Fruit fly (Drosophila melanogaster): ENCODE data around the gene CG3386.

Gene CG3386

DNA sequence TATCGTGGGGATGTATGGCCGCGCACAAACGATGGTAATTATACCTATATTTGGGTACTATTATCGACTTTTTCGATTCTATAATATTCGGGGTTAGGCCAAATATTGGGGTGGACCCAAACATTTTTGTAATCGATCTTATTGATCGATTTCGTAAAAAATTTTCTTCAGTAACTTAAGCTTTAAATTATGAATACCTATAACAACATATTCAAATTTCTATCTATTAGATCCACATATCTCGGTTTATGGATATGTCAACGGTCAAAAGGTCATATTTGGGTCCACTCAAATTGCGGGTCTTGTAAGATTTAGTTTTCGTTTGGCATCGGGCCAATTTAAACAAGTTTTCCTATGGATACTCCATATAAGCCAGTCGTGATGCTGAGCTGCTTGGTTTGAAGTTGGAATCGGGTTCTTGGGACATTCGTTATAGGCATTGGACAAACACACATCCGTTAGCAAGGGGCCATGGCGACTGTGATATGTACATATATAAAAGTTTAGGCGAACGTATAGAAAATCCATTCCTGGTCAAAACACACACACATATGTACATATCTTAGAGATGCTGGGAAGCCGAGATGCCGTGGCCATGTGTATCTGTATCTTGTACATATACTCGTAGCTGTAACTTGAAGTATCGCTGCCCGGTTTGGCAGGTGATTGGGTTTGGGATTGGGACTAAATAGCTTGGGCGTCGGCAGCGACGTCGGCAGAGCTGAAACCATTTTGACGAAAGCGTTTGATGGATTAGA is 18.1 kb upstream of the CG3386 start (continued):
- TF ChIP-seq CG10979 (tag; optimal IDR thresholded peaks at IDR 0.05) (peak; percentile 59), CG16813 (GFP tag; IDR thresholded peaks at IDR 0.05; ENCODE audit: partially characterized antibody) (no peak), Tbp (GFP tag; optimal IDR thresholded peaks at IDR 0.05) (no peak), CG6791 (GFP tag; IDR thresholded peaks at IDR 0.05; ENCODE audit: partially characterized antibody) (0 out of 3 replicates have a peak, but pooled peaks have one; percentile 16), twi (tag; optimal IDR thresholded peaks at IDR 0.05) (no peak), ci (GFP tag; IDR thresholded peaks at IDR 0.05) (peak; percentile 60; the same call in 2 of the 3 replicates), scrt (GFP tag; optimal IDR thresholded peaks at IDR 0.05) (peak; percentile 61), CG2202 (tag; optimal IDR thresholded peaks at IDR 0.05) (peak; percentile 35), CG1603 (tag; optimal IDR thresholded peaks at IDR 0.05) (peak; percentile 47), CG9727 (GFP tag; optimal IDR thresholded peaks at IDR 0.05) (no peak), ATbp (GFP tag; optimal IDR thresholded peaks at IDR 0.05) (peak; percentile 65), gsb-n (tag; optimal IDR thresholded peaks at IDR 0.05) (peak; percentile 34), stwl (tag; optimal IDR thresholded peaks at IDR 0.05) (no peak), Myb (GFP tag; optimal IDR thresholded peaks at IDR 0.05) (no peak), CG6813 (GFP tag; optimal IDR thresholded peaks at IDR 0.05) (peak; percentile 21), CG30020 (tag; optimal IDR thresholded peaks at IDR 0.05) (no peak), CG17328 (GFP tag; IDR thresholded peaks at IDR 0.05) (peak; percentile 57; the same call in 1 of the 2 replicates), CG6175 (GFP tag; IDR thresholded peaks at IDR 0.05) (no peak), kni (GFP tag; optimal IDR thresholded peaks at IDR 0.05) (no peak), CG18764 (GFP tag; optimal IDR thresholded peaks at IDR 0.05) (peak; percentile 52), hbn (GFP tag; IDR thresholded peaks at IDR 0.05; ENCODE audit: partially characterized antibody) (no peak), CG3163 (GFP tag; optimal IDR thresholded peaks at IDR 0.05) (no peak), CG17612 (GFP tag; IDR thresholded peaks at IDR 0.05) (no peak), wor (GFP tag; IDR thresholded peaks at IDR 0.05) (no peak), tna (GFP tag; IDR thresholded peaks at IDR 0.05; ENCODE audit: partially characterized antibody) (no peak), pan (optimal IDR thresholded peaks at IDR 0.05) (no peak), pan (GFP tag; optimal IDR thresholded peaks at IDR 0.05 in 1 of 2, IDR thresholded peaks at IDR 0.05 in 1 of 2) (peak in 1 of 2 experiments; percentile 53), BtbVII (GFP tag; optimal IDR thresholded peaks at IDR 0.05) (peak; percentile 71), CG8924 (tag; optimal IDR thresholded peaks at IDR 0.05) (peak; percentile 69), Sox100B (GFP tag; optimal IDR thresholded peaks at IDR 0.05) (peak; percentile 63), Awh (GFP tag; IDR thresholded peaks at IDR 0.05) (peak; percentile 43; the same call in 1 of the 2 replicates), Nf-YC (tag; optimal IDR thresholded peaks at IDR 0.05) (peak; percentile 48), bbx (GFP tag; IDR thresholded peaks at IDR 0.05; ENCODE audit: partially characterized antibody) (no peak), MBD-R2 (GFP tag; IDR thresholded peaks at IDR 0.05) (peak; percentile 9; the same call in 1 of the 2 replicates), pb (GFP tag; optimal IDR thresholded peaks at IDR 0.05) (no peak), CG32767 (GFP tag; IDR thresholded peaks at IDR 0.05) (no peak), ssp (GFP tag; IDR thresholded peaks at IDR 0.05) (no peak), Gug (GFP tag; IDR thresholded peaks at IDR 0.05) (no peak), Blimp-1 (GFP tag; optimal IDR thresholded peaks at IDR 0.05) (peak; percentile 73), CG6654 (GFP tag; optimal IDR thresholded peaks at IDR 0.05) (no peak), dmrt11E (tag; optimal IDR thresholded peaks at IDR 0.05) (peak; percentile 22), Nf-YB (GFP tag; optimal IDR thresholded peaks at IDR 0.05) (peak; percentile 54), aop (GFP tag; IDR thresholded peaks at IDR 0.05) (no peak), CG8290 (GFP tag; optimal IDR thresholded peaks at IDR 0.05) (peak; percentile 87), CG8290 (tag; optimal IDR thresholded peaks at IDR 0.05) (no peak), CG11723 (GFP tag; optimal IDR thresholded peaks at IDR 0.05) (peak; percentile 34), CG17385 (GFP tag; optimal IDR thresholded peaks at IDR 0.05) (peak; percentile 65), row (GFP tag; IDR thresholded peaks at IDR 0.05) (peak; percentile 53), ato (GFP tag; IDR thresholded peaks at IDR 0.05; ENCODE audit: partially characterized antibody) (no peak)
